Worm (Caenorhabditis elegans): ENCODE results near the gene cyy-1.
A peak's percentile ranks its signal among the peaks of the same experiment; 100 is the strongest.

Gene cyy-1

ce11 chrIII:8369172-8369571 lies 36.5 kb upstream of the cyy-1 start:
- TF ChIP-seq ceh-31 (tag; optimal IDR thresholded peaks at IDR 0.05) (no peak), mec-3 (tag; optimal IDR thresholded peaks at IDR 0.05; ENCODE audit: borderline replicate concordance) (no peak), sox-2 (GFP tag; IDR thresholded peaks at IDR 0.05) (no peak), ceh-9 (tag; optimal IDR thresholded peaks at IDR 0.05) (no peak), F13H6.1 (tag; optimal IDR thresholded peaks at IDR 0.05) (no peak), pros-1 (tag; optimal IDR thresholded peaks at IDR 0.05) (no peak), pha-4 (tag; optimal IDR thresholded peaks at IDR 0.05) (no peak), elt-2 (tag; optimal IDR thresholded peaks at IDR 0.05) (no peak)

DNA sequence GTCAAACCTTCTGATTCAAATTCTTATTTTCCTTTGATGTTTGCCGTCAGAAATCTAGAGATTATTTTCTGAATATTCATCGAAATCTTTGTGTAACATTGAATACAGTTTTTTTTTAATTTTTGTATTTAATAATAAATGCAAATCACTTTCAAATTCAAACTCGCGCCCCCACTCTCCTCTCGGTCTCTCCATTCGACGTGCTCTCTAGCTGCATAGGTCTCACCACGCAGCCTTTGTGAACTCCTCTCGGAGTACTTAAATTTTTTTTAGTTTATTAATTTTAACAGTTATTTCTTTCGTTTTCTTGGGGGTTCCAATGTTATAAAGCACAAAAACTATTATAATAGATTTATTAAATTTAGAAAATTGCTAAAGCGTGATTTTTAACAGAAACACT lies 35.5 kb upstream of the cyy-1 start:
- TF ChIP-seq ceh-24 (tag; optimal IDR thresholded peaks at IDR 0.05) = no peak
- no peak for TF ChIP-seq pha-2 (tag; optimal IDR thresholded peaks at IDR 0.05)
- TF ChIP-seq ref-2 (tag; optimal IDR thresholded peaks at IDR 0.05) = no peak
- TF ChIP-seq ceh-9 (tag; optimal IDR thresholded peaks at IDR 0.05) = no peak
- no peak for TF ChIP-seq ets-4 (tag; optimal IDR thresholded peaks at IDR 0.05)
- no peak for TF ChIP-seq fkh-6 (tag; optimal IDR thresholded peaks at IDR 0.05)
- no peak for TF ChIP-seq ceh-6 (GFP tag; optimal IDR thresholded peaks at IDR 0.05)
- no peak for TF ChIP-seq fkh-10 (GFP tag; optimal IDR thresholded peaks at IDR 0.05)
- TF ChIP-seq dve-1 (tag; optimal IDR thresholded peaks at IDR 0.05) = no peak
- no peak for TF ChIP-seq hlh-8 (tag; optimal IDR thresholded peaks at IDR 0.05)
- no peak for TF ChIP-seq pqm-1 (tag; optimal IDR thresholded peaks at IDR 0.05)

DNA sequence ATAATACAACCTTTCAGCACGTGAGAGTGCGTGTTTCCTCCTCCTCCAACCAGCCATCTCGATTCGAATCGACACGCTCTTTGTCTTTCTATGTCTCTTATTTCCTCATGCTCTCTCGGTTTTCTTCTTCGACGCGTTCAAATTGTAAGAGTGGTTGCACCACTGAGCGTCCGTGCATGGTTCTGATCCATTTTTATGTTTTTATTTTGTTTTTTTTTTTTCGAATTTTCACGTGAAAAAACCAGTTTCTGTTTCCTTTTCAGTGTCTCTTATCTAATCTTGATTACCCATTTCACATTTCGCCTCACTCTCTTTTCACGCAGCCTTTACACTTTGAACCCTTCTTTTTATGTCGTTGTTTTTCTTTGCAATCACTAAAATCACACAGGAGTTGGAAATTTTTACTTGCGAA lies 34.8 kb upstream of the cyy-1 start:
- TF ChIP-seq K09A11.1 (tag; optimal IDR thresholded peaks at IDR 0.05; ENCODE audit: insufficient read depth) (no peak), eyg-1 (tag; optimal IDR thresholded peaks at IDR 0.05) (no peak), sox-2 (GFP tag; IDR thresholded peaks at IDR 0.05) (no peak), ceh-34 (tag; optimal IDR thresholded peaks at IDR 0.05) (no peak), hlh-30 (tag; optimal IDR thresholded peaks at IDR 0.05; ENCODE audit: insufficient read depth) (peak; percentile 20), ceh-31 (tag; optimal IDR thresholded peaks at IDR 0.05) (peak; percentile 1), rnt-1 (tag; optimal IDR thresholded peaks at IDR 0.05) (no peak), mec-3 (tag; optimal IDR thresholded peaks at IDR 0.05; ENCODE audit: borderline replicate concordance) (no peak), pha-4 (tag; optimal IDR thresholded peaks at IDR 0.05) (no peak), fax-1 (tag; optimal IDR thresholded peaks at IDR 0.05) (no peak), nhr-11 (tag; optimal IDR thresholded peaks at IDR 0.05) (no peak), nfya-1 (tag; optimal IDR thresholded peaks at IDR 0.05) (peak; percentile 57), ceh-6 (GFP tag; optimal IDR thresholded peaks at IDR 0.05) (no peak)

DNA sequence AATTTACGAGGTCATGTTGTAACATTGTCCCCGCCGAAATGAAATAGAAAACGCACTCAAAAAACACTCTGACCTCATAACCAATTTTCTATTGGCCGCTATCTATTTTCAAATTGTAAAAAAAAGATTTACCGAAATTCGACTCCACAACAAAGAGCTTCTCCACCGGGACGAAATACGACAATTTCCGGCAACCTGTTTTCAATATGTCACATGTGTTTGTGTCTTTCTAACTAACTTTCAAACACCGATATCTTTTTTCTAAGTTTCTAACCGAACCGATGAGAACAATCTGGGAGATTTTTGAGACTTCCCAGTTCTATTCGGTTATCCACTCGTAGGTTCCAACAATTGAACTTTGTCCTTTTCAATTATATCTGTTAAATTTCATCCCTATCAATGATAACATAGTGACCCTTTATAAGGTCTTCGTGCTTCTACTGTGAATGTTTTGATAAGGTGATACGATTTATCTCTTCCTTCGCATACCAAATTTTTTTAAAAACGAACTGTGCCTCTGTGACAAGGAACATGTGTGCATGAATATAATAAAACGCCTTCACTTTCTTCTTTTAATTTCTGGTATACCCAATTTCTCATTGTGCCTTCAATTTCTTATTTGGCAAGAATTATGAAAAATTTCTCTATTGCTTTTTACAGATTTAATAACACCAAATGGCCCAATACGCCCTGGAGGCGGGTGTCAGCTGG lies 33.9 kb upstream of the cyy-1 start, which contains the start of gene lmbr-1:
Gene lmbr-1, plus strand, starts transcription at position 661 of the 711 bp plus-strand sequence.
- TF ChIP-seq K02D7.2 (tag; optimal IDR thresholded peaks at IDR 0.05) = no peak
- TF ChIP-seq pqm-1 (tag; optimal IDR thresholded peaks at IDR 0.05) = no peak

DNA sequence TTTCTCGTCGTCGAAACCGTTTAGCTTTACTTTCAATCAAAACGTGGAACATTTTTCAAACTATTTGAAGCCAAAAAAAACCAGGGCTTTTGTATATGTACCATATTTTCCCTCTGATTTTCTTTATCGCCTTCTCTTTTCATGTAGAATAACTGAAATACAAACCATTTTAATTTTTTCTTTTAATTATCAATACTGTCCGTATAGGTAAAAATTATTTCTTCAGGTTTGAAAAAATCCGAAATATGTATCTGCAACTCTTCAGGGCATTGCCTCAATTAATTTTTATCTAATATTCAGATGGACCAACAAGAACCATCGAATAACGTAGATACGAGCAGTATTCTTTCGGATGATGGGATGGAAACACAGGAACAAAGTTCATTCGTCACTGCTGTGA lies 30.7 kb upstream of the cyy-1 start, which contains the start of gene met-2:
Gene met-2, plus strand, starts transcription at position 301 of the 400 bp plus-strand sequence.
- TF ChIP-seq tbx-7 (tag; optimal IDR thresholded peaks at IDR 0.05) = no peak
- TF ChIP-seq sdc-2 (tag; optimal IDR thresholded peaks at IDR 0.05) = no peak
- TF ChIP-seq ceh-45 (GFP tag; IDR thresholded peaks at IDR 0.05) = no peak

DNA sequence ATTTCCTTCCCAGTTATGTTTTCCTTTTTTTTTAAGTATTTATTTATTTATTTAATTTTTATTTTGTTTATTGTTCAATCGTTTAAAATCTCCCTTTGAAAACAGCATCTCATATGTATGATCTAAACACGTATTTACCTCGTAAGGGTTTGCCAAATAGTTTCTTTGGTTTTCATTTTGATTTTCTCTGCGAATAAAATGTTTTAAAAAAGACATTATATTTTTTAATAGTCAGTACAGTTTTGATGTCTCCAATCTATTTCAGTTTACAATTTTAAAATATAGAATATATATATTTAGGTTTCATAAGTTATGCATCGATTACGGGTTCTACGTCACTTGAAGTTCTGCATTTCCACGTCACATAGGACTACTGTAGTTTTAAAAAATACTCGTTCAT lies 25.0 kb upstream of the cyy-1 start, which contains the start of gene R05D3.12:
Gene R05D3.12, plus strand, starts transcription at position 301 of the 400 bp plus-strand sequence.
- no peak for TF ChIP-seq elt-4 (tag; optimal IDR thresholded peaks at IDR 0.05)
- no peak for TF ChIP-seq sox-2 (GFP tag; IDR thresholded peaks at IDR 0.05)
- no peak for TF ChIP-seq Y22D7AL.16 (tag; optimal IDR thresholded peaks at IDR 0.05)
- no peak for TF ChIP-seq ceh-6 (GFP tag; optimal IDR thresholded peaks at IDR 0.05)
- no peak for TF ChIP-seq tbx-2 (tag; optimal IDR thresholded peaks at IDR 0.05)
- no peak for TF ChIP-seq K02D7.2 (tag; optimal IDR thresholded peaks at IDR 0.05)
- TF ChIP-seq ceh-24 (tag; optimal IDR thresholded peaks at IDR 0.05) = no peak
- no peak for TF ChIP-seq npax-4 (tag; optimal IDR thresholded peaks at IDR 0.05)
- no peak for TF ChIP-seq lim-6 (tag; optimal IDR thresholded peaks at IDR 0.05)
- no peak for TF ChIP-seq hlh-6 (tag; optimal IDR thresholded peaks at IDR 0.05)

All from whole organism, late embryonic.